Worm (Caenorhabditis elegans): ENCODE results near the gene F14D7.1.

- no peak for TF ChIP-seq him-1 (tag; optimal IDR thresholded peaks at IDR 0.05)
- TF ChIP-seq dao-5 (tag; optimal IDR thresholded peaks at IDR 0.05) = no peak
These were observed 28.4 kb upstream of the F14D7.1 start for ce11 chrV:14317621-14318020.

Data from whole organism, L4/young adult.